Worm (Caenorhabditis elegans) whole organism, midembryonic: ENCODE results near the gene Y5H2A.4.

Source experiments
- flt-1 ChIP-seq: fragments of 200-800 bp; sonication (Bioruptor generic); IDR thresholded peaks from 2 replicates; pipeline ENCODE4 v1.3.6; 2022; ENCODE audit warnings: missing genetic modification characterization, missing compliant biosample characterization
- ztf-23 ChIP-seq: fragments of 200-800 bp; sonication (Bioruptor generic); IDR thresholded peaks from 2 replicates; pipeline ENCODE4 v1.3.6; 2022; ENCODE audit warnings: missing genetic modification reagents, missing genetic modification characterization, missing compliant biosample characterization
- ztf-29 ChIP-seq: fragments of 200-800 bp; sonication (Bioruptor generic); IDR thresholded peaks from 2 replicates; pipeline ENCODE4 v1.3.6; 2022; ENCODE audit warnings: missing genetic modification reagents, missing genetic modification characterization, missing compliant biosample characterization

DNA sequence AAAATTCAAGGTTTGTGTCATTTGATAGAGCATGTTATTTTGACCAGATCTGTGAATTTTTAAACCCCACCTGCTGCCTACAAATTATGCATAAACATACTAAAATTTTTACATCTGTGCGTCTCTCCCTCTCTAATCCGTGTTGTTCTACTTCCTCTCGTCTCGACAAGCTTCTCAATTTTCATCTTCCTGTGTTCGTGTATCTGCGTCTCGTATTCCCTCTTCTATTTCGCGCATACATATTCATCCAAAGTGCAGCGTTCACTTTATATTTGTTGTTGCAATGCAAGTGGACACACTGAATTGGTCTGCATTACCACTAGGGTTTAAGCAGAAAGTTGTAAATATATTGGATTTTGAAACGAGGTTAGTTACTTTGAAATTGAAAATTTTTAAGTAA is 4.4 kb upstream of the Y5H2A.4 start, which contains the start of gene fbxa-137:
- TF ChIP-seq ztf-23 (no peak), flt-1 (GFP tag; lab: Robert Waterston, UW) (no peak), ztf-29 (no peak)
